Fruit fly (Drosophila melanogaster) whole organism, embryonic: ENCODE results near the gene osp.

Experiments used
- Atf6 ChIP-seq: fragments of 200-800 bp; sonication (Bioruptor generic); IDR thresholded peaks from 2 replicates; pipeline ENCODE4 v1.3.6; 2022; ENCODE audit warnings: missing biosample characterization, missing genetic modification characterization
- CG11560 ChIP-seq: fragments of 200-800 bp; sonication (Bioruptor generic); IDR thresholded peaks from 3 replicates; pipeline ENCODE4 v1.3.6; 2022; ENCODE audit warnings: missing biosample characterization, missing genetic modification characterization
- CG12104 ChIP-seq: fragments of 200-800 bp; sonication (Bioruptor generic); optimal IDR thresholded peaks from 3 replicates; lab custom pipeline; 2016; ENCODE audit warnings: missing biosample characterization, missing genetic modification characterization
- CG13287 ChIP-seq: fragments of 200-800 bp; sonication (Bioruptor generic); IDR thresholded peaks from 2 replicates; pipeline ENCODE4 v1.3.6; 2022; ENCODE audit warnings: missing biosample characterization, missing genetic modification characterization; ENCODE audit not compliant: partially characterized antibody
- CG14441 ChIP-seq: fragments of 200-800 bp; sonication (Bioruptor generic); IDR thresholded peaks from 2 replicates; pipeline ENCODE4 v1.3.6; 2022; ENCODE audit warnings: missing biosample characterization, missing genetic modification characterization
- CG17359 ChIP-seq: fragments of 200-800 bp; sonication (Bioruptor generic); optimal IDR thresholded peaks from 3 replicates; lab custom pipeline; 2018; ENCODE audit warnings: missing biosample characterization, mild to moderate bottlenecking, missing genetic modification characterization, moderate library complexity
- CG2116 ChIP-seq: fragments of 200-800 bp; sonication (Bioruptor generic); optimal IDR thresholded peaks from 3 replicates; lab custom pipeline; 2018; ENCODE audit warnings: missing biosample characterization, mild to moderate bottlenecking, missing genetic modification characterization
- CG2889 ChIP-seq: fragments of 200-800 bp; sonication (Bioruptor generic); IDR thresholded peaks from 3 replicates; pipeline ENCODE4 v1.3.6; 2022; ENCODE audit warnings: missing biosample characterization, missing genetic modification characterization
- CG33213 ChIP-seq: fragments of 200-800 bp; sonication (Bioruptor generic); optimal IDR thresholded peaks from 3 replicates; lab custom pipeline; 2016; ENCODE audit warnings: missing biosample characterization, missing genetic modification characterization
- CG4854 ChIP-seq: fragments of 200-800 bp; sonication (Bioruptor generic); optimal IDR thresholded peaks from 2 replicates; lab custom pipeline; 2016; ENCODE audit warnings: missing biosample characterization, missing genetic modification characterization, inconsistent platforms
- CG5245 ChIP-seq: fragments of 200-800 bp; sonication (Bioruptor generic); optimal IDR thresholded peaks from 3 replicates; lab custom pipeline; 2016; ENCODE audit warnings: missing biosample characterization, missing genetic modification characterization
- CG6813 ChIP-seq: fragments of 200-800 bp; sonication (Bioruptor generic); optimal IDR thresholded peaks from 2 replicates; lab custom pipeline; 2017; ENCODE audit warnings: missing biosample characterization, missing genetic modification characterization, mild to moderate bottlenecking, moderate library complexity, missing genetic modification reagents
- CG7556 ChIP-seq: fragments of 200-800 bp; sonication (Bioruptor generic); optimal IDR thresholded peaks from 2 replicates; lab custom pipeline; 2017; ENCODE audit warnings: missing biosample characterization, mild to moderate bottlenecking, missing genetic modification characterization
- CG7786 ChIP-seq: fragments of 200-800 bp; sonication (Bioruptor generic); optimal IDR thresholded peaks from 2 replicates; lab custom pipeline; 2016; ENCODE audit warnings: missing biosample characterization, missing genetic modification characterization
- CG8281 ChIP-seq: fragments of 200-800 bp; sonication (Bioruptor generic); optimal IDR thresholded peaks from 2 replicates; lab custom pipeline; 2018; ENCODE audit warnings: missing biosample characterization, mild to moderate bottlenecking, missing genetic modification characterization, moderate library complexity
- CG9437 ChIP-seq: fragments of 200-800 bp; sonication (Bioruptor generic); optimal IDR thresholded peaks from 2 replicates; lab custom pipeline; 2018; ENCODE audit warnings: missing biosample characterization, mild to moderate bottlenecking, missing genetic modification characterization
- CG9876 ChIP-seq: fragments of 200-800 bp; sonication (Bioruptor generic); optimal IDR thresholded peaks from 2 replicates; lab custom pipeline; 2016; ENCODE audit warnings: missing biosample characterization, missing genetic modification characterization
- Dbx ChIP-seq: fragments of 200-800 bp; sonication (Bioruptor generic); IDR thresholded peaks from 3 replicates; pipeline ENCODE4 v1.3.6; 2022; ENCODE audit warnings: missing biosample characterization, missing genetic modification characterization
- Dp ChIP-seq: fragments of 200-800 bp; sonication (Bioruptor generic); optimal IDR thresholded peaks from 2 replicates; lab custom pipeline; 2018; ENCODE audit warnings: missing biosample characterization, mild to moderate bottlenecking, missing genetic modification characterization, moderate library complexity
- HLH4C ChIP-seq: fragments of 200-800 bp; sonication (Bioruptor generic); IDR thresholded peaks from 3 replicates; pipeline ENCODE4 v1.3.6; 2022; ENCODE audit warnings: missing biosample characterization, missing genetic modification characterization; ENCODE audit not compliant: partially characterized antibody
- NK7.1 ChIP-seq: fragments of 200-800 bp; sonication (Bioruptor generic); optimal IDR thresholded peaks from 3 replicates; lab custom pipeline; 2016; ENCODE audit warnings: missing biosample characterization, missing genetic modification characterization
- Nf-YA ChIP-seq: fragments of 200-800 bp; sonication (Bioruptor generic); IDR thresholded peaks from 2 replicates; pipeline ENCODE4 v1.3.6; 2022; ENCODE audit warnings: missing biosample characterization, missing genetic modification characterization
- Scr ChIP-seq: fragments of 200-800 bp; sonication (Bioruptor generic); IDR thresholded peaks from 2 replicates; pipeline ENCODE4 v1.3.6; 2022; ENCODE audit warnings: missing biosample characterization, missing genetic modification characterization; ENCODE audit not compliant: partially characterized antibody
- Six4 ChIP-seq: fragments of 200-800 bp; sonication (Bioruptor generic); optimal IDR thresholded peaks from 2 replicates; lab custom pipeline; 2016; ENCODE audit warnings: missing biosample characterization, missing genetic modification characterization
- Sox100B ChIP-seq: fragments of 200-800 bp; sonication (Bioruptor generic); optimal IDR thresholded peaks from 3 replicates; lab custom pipeline; 2018; ENCODE audit warnings: missing biosample characterization, mild to moderate bottlenecking, missing genetic modification characterization
- Ssrp ChIP-seq: fragments of 200-800 bp; sonication (Bioruptor generic); optimal IDR thresholded peaks from 2 replicates; lab custom pipeline; 2018; ENCODE audit warnings: missing biosample characterization, mild to moderate bottlenecking, missing genetic modification characterization, moderate library complexity
- Xrp1 ChIP-seq: fragments of 200-800 bp; sonication (Bioruptor generic); IDR thresholded peaks from 2 replicates; pipeline ENCODE4 v1.3.6; 2022; ENCODE audit warnings: missing biosample characterization, missing genetic modification characterization
- abd-A ChIP-seq: fragments of 200-800 bp; sonication (Bioruptor generic); optimal IDR thresholded peaks from 3 replicates; lab custom pipeline; 2019; ENCODE audit warnings: missing biosample characterization, mild to moderate bottlenecking, missing genetic modification characterization, moderate library complexity
- bab2 ChIP-seq: fragments of 200-800 bp; sonication (Bioruptor generic); optimal IDR thresholded peaks from 2 replicates; lab custom pipeline; 2016; ENCODE audit warnings: missing biosample characterization, missing genetic modification characterization
- br ChIP-seq: fragments of >200 bp; optimal IDR thresholded peaks from 2 replicates; lab custom pipeline; 2017
- bsh ChIP-seq, 2 experiments: fragments of 200-800 bp; sonication (Bioruptor generic); optimal IDR thresholded peaks; 2 replicates each; lab custom pipeline; 2017 to 2018; ENCODE audit warnings: mild to moderate bottlenecking in 2 of 2, missing biosample characterization in 2 of 2, missing genetic modification characterization in 2 of 2, moderate library complexity in 1 of 2
- btn ChIP-seq: fragments of 200-800 bp; sonication (Bioruptor generic); optimal IDR thresholded peaks from 2 replicates; lab custom pipeline; 2016; ENCODE audit warnings: missing biosample characterization, missing genetic modification characterization
- croc ChIP-seq: fragments of 200-800 bp; sonication (Bioruptor generic); conservative IDR thresholded peaks from 3 replicates; pipeline ENCODE4 v1.3.6; 2022; ENCODE audit warnings: missing biosample characterization, missing genetic modification characterization
- dmrt11E ChIP-seq: fragments of 200-800 bp; sonication (Bioruptor generic); optimal IDR thresholded peaks from 3 replicates; lab custom pipeline; 2018; ENCODE audit warnings: missing biosample characterization, mild to moderate bottlenecking, missing genetic modification characterization, moderate library complexity
- ewg ChIP-seq: fragments of 200-800 bp; sonication (Bioruptor generic); optimal IDR thresholded peaks from 3 replicates; lab custom pipeline; 2017; ENCODE audit warnings: mild to moderate bottlenecking, missing biosample characterization, missing genetic modification reagents, missing genetic modification characterization
- eyg ChIP-seq: fragments of 200-800 bp; sonication (Bioruptor generic); optimal IDR thresholded peaks from 3 replicates; lab custom pipeline; 2016; ENCODE audit warnings: missing biosample characterization, missing genetic modification characterization
- fd102C ChIP-seq: fragments of 200-800 bp; sonication (Bioruptor generic); optimal IDR thresholded peaks from 2 replicates; lab custom pipeline; 2018; ENCODE audit warnings: missing biosample characterization, mild to moderate bottlenecking, missing genetic modification characterization, moderate library complexity
- fd64A ChIP-seq: fragments of 200-800 bp; sonication (Bioruptor generic); optimal IDR thresholded peaks from 3 replicates; lab custom pipeline; 2018; ENCODE audit warnings: missing biosample characterization, mild to moderate bottlenecking, missing genetic modification characterization
- fru ChIP-seq: fragments of >200 bp; optimal IDR thresholded peaks from 2 replicates; lab custom pipeline; 2017
- gcm2 ChIP-seq: fragments of 200-800 bp; sonication (Bioruptor generic); optimal IDR thresholded peaks from 2 replicates; lab custom pipeline; 2016; ENCODE audit warnings: missing biosample characterization, missing genetic modification characterization
- gfzf ChIP-seq: fragments of 200-800 bp; sonication (Bioruptor generic); optimal IDR thresholded peaks from 2 replicates; lab custom pipeline; 2016; ENCODE audit warnings: missing biosample characterization, mild to moderate bottlenecking, missing genetic modification characterization, moderate library complexity
- h ChIP-seq: fragments of >200 bp; optimal IDR thresholded peaks from 2 replicates; lab custom pipeline; 2017
- hb ChIP-seq: fragments of 200-800 bp; sonication (Bioruptor generic); IDR thresholded peaks from 3 replicates; pipeline ENCODE4 v1.3.6; 2022; ENCODE audit warnings: missing biosample characterization, missing genetic modification characterization; ENCODE audit not compliant: partially characterized antibody
- lov ChIP-seq, 2 experiments: fragments of 200-800 bp in 1 of 2; fragments of >200 bp in 1 of 2; sonication (Bioruptor generic) in 1 of 2; IDR thresholded peaks in 1 of 2; optimal IDR thresholded peaks in 1 of 2; 2 replicates in 1 of 2; 3 replicates in 1 of 2; pipeline versions ENCODE4 v1.3.6 to Lab custom; 2017 to 2022; ENCODE audit warnings: missing biosample characterization in 1 of 2, missing genetic modification characterization in 1 of 2
- mirr ChIP-seq: fragments of 200-800 bp; sonication (Bioruptor generic); optimal IDR thresholded peaks from 3 replicates; lab custom pipeline; 2018; ENCODE audit warnings: missing biosample characterization, mild to moderate bottlenecking, missing genetic modification characterization
- run ChIP-seq: fragments of 200-800 bp; sonication (Bioruptor generic); optimal IDR thresholded peaks from 3 replicates; lab custom pipeline; 2018; ENCODE audit warnings: missing biosample characterization, mild to moderate bottlenecking, missing genetic modification characterization
- sim ChIP-seq: fragments of 200-800 bp; sonication (Bioruptor generic); IDR thresholded peaks from 2 replicates; pipeline ENCODE4 v1.3.6; 2022; ENCODE audit warnings: missing biosample characterization, missing genetic modification characterization
- slou ChIP-seq: fragments of 200-800 bp; sonication (Bioruptor generic); optimal IDR thresholded peaks from 3 replicates; lab custom pipeline; 2016; ENCODE audit warnings: missing biosample characterization, missing genetic modification characterization
- wor ChIP-seq: fragments of 200-800 bp; sonication (Bioruptor generic); IDR thresholded peaks from 2 replicates; pipeline ENCODE4 v1.3.6; 2022; ENCODE audit warnings: missing biosample characterization, missing genetic modification characterization
- zf30C ChIP-seq: fragments of 200-800 bp; sonication (Bioruptor generic); optimal IDR thresholded peaks from 3 replicates; lab custom pipeline; 2018; ENCODE audit warnings: missing biosample characterization, mild to moderate bottlenecking, missing genetic modification characterization

Gene osp

DNA sequence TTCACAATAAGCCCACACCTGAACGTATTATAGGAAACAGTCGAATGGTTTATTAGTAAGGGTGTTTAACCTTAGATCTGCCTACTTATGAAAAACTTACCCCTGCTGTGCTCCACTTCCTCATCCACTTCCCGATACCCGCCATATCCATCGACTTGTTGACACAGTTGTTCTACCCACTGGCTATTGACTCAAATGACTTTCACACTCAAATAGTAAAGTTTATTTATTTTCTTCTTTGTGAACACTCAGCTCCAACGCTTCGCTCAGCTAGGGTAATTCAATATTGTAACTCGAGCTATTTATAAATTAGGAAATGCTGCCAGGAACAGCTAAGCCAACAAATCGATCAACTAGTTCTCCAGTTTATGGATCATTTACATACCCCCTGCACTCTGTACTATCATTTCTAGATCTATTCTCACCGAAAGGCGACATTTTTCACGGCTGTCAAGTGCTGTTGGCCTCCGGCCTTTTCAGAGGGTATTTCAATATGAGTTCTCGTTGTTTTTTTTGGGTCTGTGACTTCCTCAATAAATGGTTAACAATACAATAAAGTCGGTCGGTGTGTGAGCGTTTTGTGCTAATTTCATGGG is 3.4 kb downstream of the osp start (continued):
- TF ChIP-seq CG13287 (GFP tag; lab: Robert Waterston, UW) (no peak), CG14441 (GFP tag; lab: Robert Waterston, UW) (peak; percentile 42; the same call in 1 of the 2 replicates), CG2889 (0 out of 3 replicates have a peak, but pooled peaks have one; percentile 50), wor (GFP tag; lab: Robert Waterston, UW) (no peak), abd-A (tag; lab: Kevin White, UChicago) (peak; percentile 28), eyg (GFP tag; lab: Kevin White, UChicago) (peak; percentile 94), Six4 (GFP tag; lab: Kevin White, UChicago) (peak; percentile 78), CG7556 (GFP tag; lab: Kevin White, UChicago) (peak; percentile 88), run (tag; lab: Kevin White, UChicago) (peak; percentile 54), zf30C (no peak), lov (optimal IDR thresholded peaks at IDR 0.05; lab: Kevin White, UChicago) (no peak), lov (GFP tag; IDR thresholded peaks at IDR 0.05; lab: Robert Waterston, UW) (no peak), fru (lab: Kevin White, UChicago) (no peak), CG6813 (GFP tag; lab: Kevin White, UChicago) (peak; percentile 96), slou (peak; percentile 66), sim (GFP tag; lab: Robert Waterston, UW) (peak; percentile 84), CG4854 (GFP tag; lab: Kevin White, UChicago) (peak; percentile 92), mirr (GFP tag; lab: Kevin White, UChicago) (peak; percentile 85), Sox100B (GFP tag; lab: Kevin White, UChicago) (peak; percentile 90), Nf-YA (GFP tag; lab: Robert Waterston, UW) (peak; percentile 76), dmrt11E (peak; percentile 65), Atf6 (GFP tag; lab: Robert Waterston, UW) (peak; percentile 94), CG5245 (peak; percentile 73), btn (GFP tag; lab: Kevin White, UChicago) (peak; percentile 87), CG33213 (GFP tag; lab: Kevin White, UChicago) (peak; percentile 95), CG2116 (GFP tag; lab: Kevin White, UChicago) (peak; percentile 64), fd102C (peak; percentile 51), CG7786 (GFP tag; lab: Kevin White, UChicago) (peak; percentile 87), gcm2 (GFP tag; lab: Kevin White, UChicago) (peak; percentile 69), fd64A (GFP tag; lab: Kevin White, UChicago) (peak; percentile 97), Dbx (GFP tag; lab: Robert Waterston, UW) (peak; percentile 93), CG17359 (peak; percentile 94), ewg (GFP tag; lab: Kevin White, UChicago) (peak; percentile 69), bsh (GFP tag; optimal IDR thresholded peaks at IDR 0.05; lab: Kevin White, UChicago) (peak in 1 of 2 experiments; percentile 84), Dp (no peak), CG9876 (GFP tag; lab: Kevin White, UChicago) (peak; percentile 84), CG11560 (no peak; the same call in 2 of the 3 replicates), h (lab: Kevin White, UChicago) (no peak), Scr (GFP tag; lab: Robert Waterston, UW) (no peak), br (lab: Kevin White, UChicago) (no peak), bab2 (GFP tag; lab: Kevin White, UChicago) (peak; percentile 89), CG9437 (GFP tag; lab: Kevin White, UChicago) (no peak), CG8281 (tag; lab: Kevin White, UChicago) (peak; percentile 65), NK7.1 (GFP tag; lab: Kevin White, UChicago) (peak; percentile 93), Xrp1 (GFP tag; lab: Robert Waterston, UW) (peak; percentile 83), CG12104 (GFP tag; lab: Kevin White, UChicago) (peak; percentile 86), hb (no peak), HLH4C (GFP tag; lab: Robert Waterston, UW) (no peak), Ssrp (tag; lab: Kevin White, UChicago) (peak; percentile 11), gfzf (GFP tag; lab: Kevin White, UChicago) (peak; percentile 15), croc (GFP tag; lab: Robert Waterston, UW) (no peak)
